Fruit fly (Drosophila melanogaster) whole organism, embryonic: ENCODE results near the gene CG43165.

Experiments
- Abd-B ChIP-seq: fragments of 200-800 bp; sonication (Bioruptor generic); optimal IDR thresholded peaks from 2 replicates; lab custom pipeline; 2018; ENCODE audit warnings: missing biosample characterization, mild to moderate bottlenecking, missing genetic modification characterization, moderate library complexity
- CG10979 ChIP-seq: fragments of 200-800 bp; sonication (Bioruptor generic); optimal IDR thresholded peaks from 2 replicates; lab custom pipeline; 2018; ENCODE audit warnings: missing biosample characterization, mild to moderate bottlenecking, missing genetic modification characterization, moderate library complexity
- CG11093 ChIP-seq: fragments of 200-800 bp; sonication (Bioruptor generic); IDR thresholded peaks from 3 replicates; pipeline ENCODE4 v1.3.6; 2022; ENCODE audit warnings: missing biosample characterization, missing genetic modification characterization
- CG12155 ChIP-seq: fragments of 200-800 bp; sonication (Bioruptor generic); optimal IDR thresholded peaks from 3 replicates; lab custom pipeline; 2016; ENCODE audit warnings: missing biosample characterization, missing genetic modification characterization
- CG12769 ChIP-seq: fragments of 200-800 bp; sonication (Bioruptor generic); optimal IDR thresholded peaks from 2 replicates; lab custom pipeline; 2019; ENCODE audit warnings: missing biosample characterization, mild to moderate bottlenecking, missing genetic modification characterization, moderate library complexity
- CG16779 ChIP-seq: fragments of 200-800 bp; sonication (Bioruptor generic); IDR thresholded peaks from 2 replicates; pipeline ENCODE4 v1.3.6; 2022; ENCODE audit warnings: missing biosample characterization, missing genetic modification characterization
- CG17612 ChIP-seq: fragments of 200-800 bp; sonication (Bioruptor generic); IDR thresholded peaks from 2 replicates; pipeline ENCODE4 v1.3.6; 2022; ENCODE audit warnings: missing biosample characterization, missing genetic modification characterization
- CG2678 ChIP-seq: fragments of 200-800 bp; sonication (Bioruptor generic); optimal IDR thresholded peaks from 3 replicates; lab custom pipeline; 2019; ENCODE audit warnings: missing biosample characterization, mild to moderate bottlenecking, missing genetic modification characterization, moderate library complexity
- CG30020 ChIP-seq: fragments of 200-800 bp; optimal IDR thresholded peaks from 2 replicates; lab custom pipeline; 2019; ENCODE audit warnings: missing biosample characterization, mild to moderate bottlenecking, missing genetic modification characterization, moderate library complexity
- CG3065 ChIP-seq: fragments of 200-800 bp; sonication (Bioruptor generic); optimal IDR thresholded peaks from 2 replicates; lab custom pipeline; 2016; ENCODE audit warnings: missing biosample characterization, missing genetic modification characterization
- CG3163 ChIP-seq: fragments of 200-800 bp; sonication (Bioruptor generic); optimal IDR thresholded peaks from 3 replicates; lab custom pipeline; 2016; ENCODE audit warnings: missing biosample characterization, missing genetic modification characterization
- CG32532 ChIP-seq: fragments of 200-800 bp; sonication (Bioruptor generic); IDR thresholded peaks from 2 replicates; pipeline ENCODE4 v1.3.6; 2022; ENCODE audit warnings: missing biosample characterization, missing genetic modification characterization
- CG32767 ChIP-seq: fragments of 200-800 bp; sonication (Bioruptor generic); IDR thresholded peaks from 2 replicates; pipeline ENCODE4 v1.3.6; 2022; ENCODE audit warnings: missing biosample characterization, missing genetic modification characterization
- CG34376 ChIP-seq: fragments of 200-800 bp; sonication (Bioruptor generic); optimal IDR thresholded peaks from 2 replicates; lab custom pipeline; 2018; ENCODE audit warnings: missing biosample characterization, mild to moderate bottlenecking, missing genetic modification characterization
- CG34422 ChIP-seq: fragments of 200-800 bp; sonication (Bioruptor generic); IDR thresholded peaks from 3 replicates; pipeline ENCODE4 v1.3.6; 2022; ENCODE audit warnings: missing biosample characterization, missing genetic modification characterization
- CG42726 ChIP-seq: fragments of 200-800 bp; sonication (Bioruptor generic); IDR thresholded peaks from 2 replicates; pipeline ENCODE4 v1.3.6; 2022; ENCODE audit warnings: missing biosample characterization, missing genetic modification characterization; ENCODE audit not compliant: partially characterized antibody
- CG4617 ChIP-seq: fragments of 200-800 bp; sonication (Bioruptor generic); optimal IDR thresholded peaks from 3 replicates; lab custom pipeline; 2016; ENCODE audit warnings: missing biosample characterization, missing genetic modification characterization, borderline replicate concordance
- CG5953 ChIP-seq: fragments of 200-800 bp; sonication (Bioruptor generic); IDR thresholded peaks from 2 replicates; pipeline ENCODE4 v1.3.6; 2022; ENCODE audit warnings: missing biosample characterization, missing genetic modification characterization
- CG7357 ChIP-seq: fragments of 200-800 bp; sonication (Bioruptor generic); IDR thresholded peaks from 3 replicates; pipeline ENCODE4 v1.3.6; 2022; ENCODE audit warnings: missing biosample characterization, missing genetic modification characterization
- CG9437 ChIP-seq: fragments of 200-800 bp; sonication (Bioruptor generic); optimal IDR thresholded peaks from 2 replicates; lab custom pipeline; 2018; ENCODE audit warnings: missing biosample characterization, mild to moderate bottlenecking, missing genetic modification characterization
- CkIIα-i1 ChIP-seq: fragments of 200-800 bp; sonication (Bioruptor generic); IDR thresholded peaks from 2 replicates; pipeline ENCODE4 v1.3.6; 2022; ENCODE audit warnings: missing biosample characterization, missing genetic modification characterization
- CoRest ChIP-seq: fragments of 200-800 bp; sonication (Bioruptor generic); optimal IDR thresholded peaks from 3 replicates; lab custom pipeline; 2018; ENCODE audit warnings: missing biosample characterization, mild to moderate bottlenecking, missing genetic modification characterization, moderate library complexity
- D ChIP-seq, 2 experiments: fragments of 200-800 bp in 1 of 2; fragments of >200 bp in 1 of 2; sonication (Bioruptor generic) in 1 of 2; optimal IDR thresholded peaks; 2 replicates in 1 of 2; 3 replicates in 1 of 2; lab custom pipeline; 2017; ENCODE audit warnings: mild to moderate bottlenecking in 1 of 2, missing biosample characterization in 1 of 2, missing genetic modification characterization in 1 of 2, missing genetic modification reagents in 1 of 2
- E2f1 ChIP-seq: fragments of 200-800 bp; sonication (Bioruptor generic); IDR thresholded peaks from 2 replicates; pipeline ENCODE4 v1.3.6; 2022; ENCODE audit warnings: missing biosample characterization, missing genetic modification characterization
- E2f2 ChIP-seq: fragments of 200-800 bp; sonication (Bioruptor generic); IDR thresholded peaks from 2 replicates; pipeline ENCODE4 v1.3.6; 2022; ENCODE audit warnings: missing biosample characterization, missing genetic modification characterization
- Fer1 ChIP-seq: fragments of 200-800 bp; sonication (Bioruptor generic); optimal IDR thresholded peaks from 2 replicates; lab custom pipeline; 2017; ENCODE audit warnings: missing biosample characterization, mild to moderate bottlenecking, missing genetic modification characterization
- HLHmδ ChIP-seq: fragments of 200-800 bp; sonication (Bioruptor generic); optimal IDR thresholded peaks from 2 replicates; lab custom pipeline; 2018; ENCODE audit warnings: missing biosample characterization, mild to moderate bottlenecking, missing genetic modification characterization, moderate library complexity
- HmgZ ChIP-seq: fragments of 200-800 bp; sonication (Bioruptor generic); optimal IDR thresholded peaks from 2 replicates; lab custom pipeline; 2018; ENCODE audit warnings: missing biosample characterization, mild to moderate bottlenecking, missing genetic modification characterization
- Hr51 ChIP-seq, 2 experiments: fragments of 200-800 bp; sonication (Bioruptor generic); optimal IDR thresholded peaks; 2 replicates in 1 of 2; 3 replicates in 1 of 2; lab custom pipeline; 2016 to 2018; ENCODE audit warnings: missing biosample characterization in 2 of 2, missing genetic modification characterization in 2 of 2, mild to moderate bottlenecking in 1 of 2, moderate library complexity in 1 of 2
- Jarid2 ChIP-seq: fragments of 200-800 bp; sonication (Bioruptor generic); optimal IDR thresholded peaks from 3 replicates; lab custom pipeline; 2017; ENCODE audit warnings: mild to moderate bottlenecking, missing biosample characterization, missing genetic modification reagents, missing genetic modification characterization
- MBD-R2 ChIP-seq: fragments of 200-800 bp; sonication (Bioruptor generic); IDR thresholded peaks from 2 replicates; pipeline ENCODE4 v1.3.6; 2022; ENCODE audit warnings: missing biosample characterization, missing genetic modification characterization
- Nf-YA ChIP-seq: fragments of 200-800 bp; sonication (Bioruptor generic); IDR thresholded peaks from 2 replicates; pipeline ENCODE4 v1.3.6; 2022; ENCODE audit warnings: missing biosample characterization, missing genetic modification characterization
- Ptx1 ChIP-seq: fragments of 200-800 bp; sonication (Bioruptor generic); IDR thresholded peaks from 2 replicates; pipeline ENCODE4 v1.3.6; 2022; ENCODE audit warnings: missing biosample characterization, missing genetic modification characterization
- Rx ChIP-seq: fragments of 200-800 bp; sonication (Bioruptor generic); IDR thresholded peaks from 2 replicates; pipeline ENCODE4 v1.3.6; 2022; ENCODE audit warnings: missing biosample characterization, missing genetic modification characterization
- Stat92E ChIP-seq, 3 experiments: fragments of >200 bp in 2 of 3; fragments of 200-800 bp in 1 of 3; sonication (Bioruptor generic) in 1 of 3; optimal IDR thresholded peaks; 2 replicates each; lab custom pipeline; 2017 to 2019; ENCODE audit warnings: missing biosample characterization in 3 of 3, missing genetic modification characterization in 3 of 3, mild to moderate bottlenecking in 1 of 3, moderate library complexity in 1 of 3
- Taf1 ChIP-seq: fragments of 200-800 bp; sonication (Bioruptor generic); IDR thresholded peaks from 2 replicates; pipeline ENCODE4 v1.3.6; 2022; ENCODE audit warnings: missing biosample characterization, missing genetic modification characterization
- Xrp1 ChIP-seq: fragments of 200-800 bp; sonication (Bioruptor generic); IDR thresholded peaks from 2 replicates; pipeline ENCODE4 v1.3.6; 2022; ENCODE audit warnings: missing biosample characterization, missing genetic modification characterization
- bbx ChIP-seq: fragments of 200-800 bp; sonication (Bioruptor generic); IDR thresholded peaks from 2 replicates; pipeline ENCODE4 v1.3.6; 2022; ENCODE audit warnings: missing biosample characterization, missing genetic modification characterization; ENCODE audit not compliant: partially characterized antibody
- corto ChIP-seq: fragments of 200-800 bp; sonication (Bioruptor generic); optimal IDR thresholded peaks from 2 replicates; lab custom pipeline; 2016; ENCODE audit warnings: missing biosample characterization, mild to moderate bottlenecking, missing genetic modification characterization, moderate library complexity
- crol ChIP-seq: fragments of 200-800 bp; sonication (Bioruptor generic); IDR thresholded peaks from 2 replicates; pipeline ENCODE4 v1.3.6; 2022; ENCODE audit warnings: missing biosample characterization, missing genetic modification characterization
- da ChIP-seq: fragments of 200-800 bp; sonication (Bioruptor generic); optimal IDR thresholded peaks from 2 replicates; lab custom pipeline; 2016; ENCODE audit warnings: missing biosample characterization, missing genetic modification characterization
- dpn ChIP-seq, 2 experiments: fragments of 200-800 bp; sonication (Bioruptor generic); optimal IDR thresholded peaks; 3 replicates each; lab custom pipeline; 2016; ENCODE audit warnings: missing biosample characterization in 2 of 2, missing genetic modification characterization in 2 of 2
- lola ChIP-seq, 3 experiments: fragments of >200 bp in 2 of 3; fragments of 200-800 bp in 1 of 3; sonication (Bioruptor generic) in 1 of 3; optimal IDR thresholded peaks; 2 replicates each; lab custom pipeline; 2017 to 2019; ENCODE audit warnings: missing biosample characterization in 3 of 3, missing genetic modification characterization in 3 of 3, mild to moderate bottlenecking in 1 of 3, moderate library complexity in 1 of 3
- nom ChIP-seq: fragments of 200-800 bp; sonication (Bioruptor generic); optimal IDR thresholded peaks from 2 replicates; lab custom pipeline; 2017; ENCODE audit warnings: missing biosample characterization, missing genetic modification characterization, mild to moderate bottlenecking, moderate library complexity, missing genetic modification reagents
- row ChIP-seq: fragments of 200-800 bp; sonication (Bioruptor generic); IDR thresholded peaks from 3 replicates; pipeline ENCODE4 v1.3.6; 2022; ENCODE audit warnings: missing biosample characterization, missing genetic modification characterization
- sna ChIP-seq: fragments of 200-800 bp; sonication (Bioruptor generic); IDR thresholded peaks from 2 replicates; pipeline ENCODE4 v1.3.6; 2022; ENCODE audit warnings: missing biosample characterization, missing genetic modification characterization; ENCODE audit not compliant: partially characterized antibody
- twi ChIP-seq: fragments of 200-800 bp; optimal IDR thresholded peaks from 2 replicates; lab custom pipeline; 2019; ENCODE audit warnings: missing biosample characterization, mild to moderate bottlenecking, missing genetic modification characterization, moderate library complexity
- vvl ChIP-seq: fragments of 200-800 bp; sonication (Bioruptor generic); IDR thresholded peaks from 2 replicates; pipeline ENCODE4 v1.3.6; 2022; ENCODE audit warnings: missing biosample characterization, missing genetic modification characterization

CG43165 gene

DNA sequence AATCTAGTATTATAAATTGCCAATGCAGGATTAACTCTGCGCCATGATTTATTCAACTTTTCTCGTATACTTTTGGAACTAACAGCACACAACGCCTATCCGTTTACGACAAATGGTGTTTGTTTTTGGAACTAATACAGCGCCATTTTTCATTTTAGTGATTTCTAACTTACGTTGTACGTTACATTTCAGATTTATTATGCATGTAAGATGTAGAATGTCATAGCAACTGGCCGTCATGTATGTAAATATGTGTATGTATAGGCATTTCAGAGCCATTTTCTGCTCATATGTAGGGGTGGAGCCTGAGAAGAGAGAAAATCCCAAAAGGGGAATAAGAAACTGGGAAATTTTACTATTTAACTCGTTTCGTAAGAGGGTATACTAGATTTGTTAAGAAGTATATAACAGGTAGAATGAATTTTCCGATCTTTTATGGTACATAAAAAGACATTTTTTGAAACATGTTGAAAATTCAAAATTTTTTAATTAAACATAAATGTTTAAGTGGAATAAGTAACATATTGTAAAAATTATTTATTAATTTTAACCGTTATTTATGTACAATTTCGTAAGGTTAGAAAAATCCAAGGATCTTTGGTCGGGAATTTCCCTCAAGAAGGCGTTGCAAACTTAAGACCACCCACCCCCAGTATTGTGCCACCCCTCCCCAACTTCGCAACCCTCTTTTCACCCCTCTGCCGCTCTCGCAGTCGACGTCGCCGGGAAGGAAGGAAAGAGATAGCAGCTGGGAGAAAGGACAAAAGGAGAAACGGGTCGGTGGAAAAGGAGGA, 37.3 kb downstream of the CG43165 start (continued):
- TF ChIP-seq CG7357 (no peak), CG5953 (no peak), CG12769 (peak; percentile 78), HLHmδ (no peak), Rx (0 out of 2 replicates have a peak, but pooled peaks have one; percentile 23), CG16779 (no peak), Hr51 (GFP tag; optimal IDR thresholded peaks at IDR 0.05; lab: Kevin White, UChicago) (peak in 1 of 2 experiments; percentile 19), E2f1 (GFP tag; lab: Robert Waterston, UW) (0 out of 2 replicates have a peak, but pooled peaks have one; percentile 19), CG32767 (GFP tag; lab: Robert Waterston, UW) (peak; percentile 80), twi (peak; percentile 35), CoRest (tag; lab: Kevin White, UChicago) (peak; percentile 58), da (GFP tag; lab: Kevin White, UChicago) (peak; percentile 24), HmgZ (peak; percentile 92), bbx (GFP tag; lab: Robert Waterston, UW) (peak; percentile 81), Stat92E (GFP tag; optimal IDR thresholded peaks at IDR 0.05; lab: Kevin White, UChicago) (peak in 1 of 3 experiments; percentile 50), crol (GFP tag; lab: Robert Waterston, UW) (peak; percentile 84), Fer1 (GFP tag; lab: Kevin White, UChicago) (peak; percentile 71), CG34422 (GFP tag; lab: Robert Waterston, UW) (peak; percentile 73), Ptx1 (GFP tag; lab: Robert Waterston, UW) (peak; percentile 53), CG10979 (tag; lab: Kevin White, UChicago) (peak; percentile 33), E2f2 (GFP tag; lab: Robert Waterston, UW) (peak; percentile 53), CG30020 (tag; lab: Kevin White, UChicago) (no peak), CG17612 (GFP tag; lab: Robert Waterston, UW) (no peak), CkIIα-i1 (GFP tag; lab: Robert Waterston, UW) (no peak), CG4617 (GFP tag; lab: Kevin White, UChicago) (peak; percentile 30), Taf1 (no peak), D (optimal IDR thresholded peaks at IDR 0.05; lab: Kevin White, UChicago) (no peak), D (GFP tag; optimal IDR thresholded peaks at IDR 0.05; lab: Kevin White, UChicago) (no peak), Nf-YA (GFP tag; lab: Robert Waterston, UW) (no peak), CG11093 (GFP tag; lab: Robert Waterston, UW) (0 out of 3 replicates have a peak, but pooled peaks have one; percentile 31), CG34376 (GFP tag; lab: Kevin White, UChicago) (peak; percentile 7), dpn (GFP tag; optimal IDR thresholded peaks at IDR 0.05; lab: Kevin White, UChicago) (peak; percentile 43 to 71)
- TF ChIP-seq, all 482 proteins: peak for 242

DNA sequence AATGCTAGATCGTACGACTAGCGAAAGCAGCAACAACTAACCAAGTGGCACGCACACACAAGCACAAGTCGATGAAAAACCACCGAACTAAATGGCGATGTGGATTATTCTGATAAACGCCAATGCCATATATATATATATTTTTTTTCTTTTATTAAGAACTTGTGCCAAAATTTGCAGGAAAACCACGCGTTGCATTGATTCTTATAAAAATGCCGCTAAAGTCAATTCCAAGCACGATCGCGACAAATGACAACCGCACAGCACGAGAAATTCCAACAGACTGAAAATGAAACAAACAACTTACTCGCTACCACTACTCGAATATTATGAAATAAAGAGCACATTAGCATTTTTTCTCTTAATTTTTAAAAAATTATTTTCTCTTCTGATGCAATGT, 38.2 kb downstream of the CG43165 start, which contains the start of gene for:
Gene for, minus strand, starts transcription at position 287 of the 400 bp plus-strand sequence.
- TF ChIP-seq Jarid2 (peak; percentile 96), CG9437 (no peak), CG12155 (peak; percentile 93), corto (GFP tag; lab: Kevin White, UChicago) (no peak), vvl (GFP tag; lab: Robert Waterston, UW) (peak; percentile 42; the same call in 1 of the 2 replicates), nom (peak; percentile 31), CG3163 (GFP tag; lab: Kevin White, UChicago) (peak; percentile 64), CG42726 (GFP tag; lab: Robert Waterston, UW) (peak; percentile 38; the same call in 1 of the 2 replicates), Xrp1 (no peak), CG32532 (GFP tag; lab: Robert Waterston, UW) (peak; percentile 19; the same call in 1 of the 2 replicates), MBD-R2 (GFP tag; lab: Robert Waterston, UW) (no peak), row (GFP tag; lab: Robert Waterston, UW) (peak; percentile 6; the same call in 1 of the 3 replicates), lola (GFP tag; optimal IDR thresholded peaks at IDR 0.05; lab: Kevin White, UChicago) (no peak), CG3065 (no peak), sna (GFP tag; lab: Robert Waterston, UW) (no peak), CG2678 (tag; lab: Kevin White, UChicago) (peak; percentile 21), CG16779 (no peak), CG34422 (GFP tag; lab: Robert Waterston, UW) (peak; percentile 40; the same call in 1 of the 3 replicates), Abd-B (no peak)
